Worm (Caenorhabditis elegans): ENCODE measurements around the gene lig-4.

lig-4 gene

ce11 chrIII:7557930-7558470, 36.7 kb downstream of the lig-4 start (continued):
- TF ChIP-seq unc-30 (tag; optimal IDR thresholded peaks at IDR 0.05) (no peak), jun-1 (tag; optimal IDR thresholded peaks at IDR 0.05) (no peak), mab-9 (GFP tag; IDR thresholded peaks at IDR 0.05) (no peak), lin-15B (tag; optimal IDR thresholded peaks at IDR 0.05) (no peak), unc-62 (GFP tag; optimal IDR thresholded peaks at IDR 0.05) (no peak), grh-1 (GFP tag; IDR thresholded peaks at IDR 0.05) (peak; percentile 49), unc-86 (tag; optimal IDR thresholded peaks at IDR 0.05) (no peak), hlh-4 (tag; optimal IDR thresholded peaks at IDR 0.05) (no peak), rnt-1 (tag; optimal IDR thresholded peaks at IDR 0.05) (no peak), nhr-12 (tag; optimal IDR thresholded peaks at IDR 0.05) (no peak), egl-27 (tag; optimal IDR thresholded peaks at IDR 0.05) (no peak), ztf-4 (tag; optimal IDR thresholded peaks at IDR 0.05) (no peak), ces-1 (GFP tag; optimal IDR thresholded peaks at IDR 0.05) (no peak), ama-1 (optimal IDR thresholded peaks at IDR 0.05) (no peak), nhr-84 (tag; optimal IDR thresholded peaks at IDR 0.05) (no peak), lsy-2 (tag; optimal IDR thresholded peaks at IDR 0.05) (peak; percentile 22 to 67), C04F5.9 (tag; optimal IDR thresholded peaks at IDR 0.05) (no peak), fkh-8 (tag; optimal IDR thresholded peaks at IDR 0.05) (no peak), lin-35 (GFP tag; optimal IDR thresholded peaks at IDR 0.05) (peak in 1 of 2 experiments; percentile 17), sptf-1 (tag; optimal IDR thresholded peaks at IDR 0.05) (no peak), nhr-90 (tag; optimal IDR thresholded peaks at IDR 0.05; ENCODE audit: poor library complexity) (no peak), efl-1 (optimal IDR thresholded peaks at IDR 0.05) (no peak), efl-1 (GFP tag; optimal IDR thresholded peaks at IDR 0.05 in 1 of 2) (no peak), nhr-28 (tag; optimal IDR thresholded peaks at IDR 0.05) (no peak), hlh-17 (GFP tag; optimal IDR thresholded peaks at IDR 0.05; ENCODE audit: borderline replicate concordance) (no peak), nhr-71 (tag; optimal IDR thresholded peaks at IDR 0.05) (peak; percentile 16), unc-130 (tag; optimal IDR thresholded peaks at IDR 0.05) (no peak), ceh-88 (GFP tag; IDR thresholded peaks at IDR 0.05) (no peak), aha-1 (tag; optimal IDR thresholded peaks at IDR 0.05) (no peak), sox-4 (tag; optimal IDR thresholded peaks at IDR 0.05) (no peak), fkh-10 (GFP tag; optimal IDR thresholded peaks at IDR 0.05) (no peak), lir-3 (tag; optimal IDR thresholded peaks at IDR 0.05; ENCODE audit: poor library complexity) (no peak), ceh-90 (tag; optimal IDR thresholded peaks at IDR 0.05) (no peak), egl-13 (tag; optimal IDR thresholded peaks at IDR 0.05) (no peak), elt-3 (tag; optimal IDR thresholded peaks at IDR 0.05) (peak in 2 of 6 experiments; percentile 25 to 36), zip-4 (GFP tag; optimal IDR thresholded peaks at IDR 0.05) (no peak), nhr-20 (tag; optimal IDR thresholded peaks at IDR 0.05) (peak; percentile 17), efl-3 (GFP tag; optimal IDR thresholded peaks at IDR 0.05) (no peak), snpc-4 (tag; optimal IDR thresholded peaks at IDR 0.05) (no peak), hpl-2 (GFP tag; optimal IDR thresholded peaks at IDR 0.05) (no peak), blmp-1 (tag; optimal IDR thresholded peaks at IDR 0.05) (peak; percentile 70), snu-23 (GFP tag; optimal IDR thresholded peaks at IDR 0.05) (peak; percentile 25), irx-1 (tag; optimal IDR thresholded peaks at IDR 0.05) (no peak), lin-39 (tag; optimal IDR thresholded peaks at IDR 0.05) (no peak), nhr-77 (tag; optimal IDR thresholded peaks at IDR 0.05) (no peak), swsn-7 (tag; optimal IDR thresholded peaks at IDR 0.05) (no peak), tbx-2 (tag; optimal IDR thresholded peaks at IDR 0.05) (no peak), mdl-1 (tag; optimal IDR thresholded peaks at IDR 0.05) (no peak), fos-1 (tag; optimal IDR thresholded peaks at IDR 0.05) (no peak), zag-1 (tag; optimal IDR thresholded peaks at IDR 0.05) (no peak), nhr-85 (tag) (peak; percentile 65), pqm-1 (tag; optimal IDR thresholded peaks at IDR 0.05) (no peak)
